Worm (Caenorhabditis elegans) whole organism, young adult: ENCODE data around the gene C09G1.4.

Experiments
- B0261.1 ChIP-seq: sonication (generic microtip); optimal IDR thresholded peaks from 2 replicates; lab custom pipeline; 2016; ENCODE audit warnings: mild to moderate bottlenecking, missing genetic modification characterization, moderate library complexity, missing compliant biosample characterization
- F10E7.11 ChIP-seq: sonication (generic microtip); optimal IDR thresholded peaks from 2 replicates; lab custom pipeline; 2017; ENCODE audit warnings: mild to moderate bottlenecking, missing genetic modification characterization, moderate library complexity, missing compliant biosample characterization
- Y79H2A.3 ChIP-seq: fragments of 200-800 bp; sonication (Bioruptor generic); conservative IDR thresholded peaks from 2 replicates; pipeline ENCODE4 v1.3.6; 2022; ENCODE audit warnings: missing genetic modification reagents, missing genetic modification characterization, missing compliant biosample characterization
- Y95B8A.8 ChIP-seq: fragments of 200-800 bp; sonication (Bioruptor generic); IDR thresholded peaks from 2 replicates; pipeline ENCODE4 v1.3.6; 2022; ENCODE audit warnings: missing genetic modification reagents, missing genetic modification characterization, missing compliant biosample characterization
- ZK185.1 ChIP-seq: sonication (generic microtip); optimal IDR thresholded peaks from 2 replicates; lab custom pipeline; 2016; ENCODE audit warnings: mild to moderate bottlenecking, missing genetic modification characterization, missing compliant biosample characterization; ENCODE audit not compliant: poor library complexity, severe bottlenecking
- atf-7 ChIP-seq: sonication (generic microtip); optimal IDR thresholded peaks from 2 replicates; lab custom pipeline; 2017; ENCODE audit warnings: mild to moderate bottlenecking, missing genetic modification characterization, missing compliant biosample characterization
- attf-5 ChIP-seq: fragments of 200-800 bp; sonication (Bioruptor generic); optimal IDR thresholded peaks from 2 replicates; lab custom pipeline; 2018; ENCODE audit warnings: mild to moderate bottlenecking, missing genetic modification characterization, missing compliant biosample characterization
- ceh-27 ChIP-seq: fragments of 200-800 bp; sonication (Bioruptor generic); optimal IDR thresholded peaks from 2 replicates; lab custom pipeline; 2018; ENCODE audit warnings: mild to moderate bottlenecking, missing genetic modification characterization, moderate library complexity, missing compliant biosample characterization
- dox-1 ChIP-seq: fragments of 200-800 bp; sonication (Bioruptor generic); IDR thresholded peaks from 2 replicates; pipeline ENCODE4 v1.3.6; 2022; ENCODE audit warnings: missing genetic modification reagents, missing genetic modification characterization, missing compliant biosample characterization
- egrh-3 ChIP-seq: fragments of 200-800 bp; sonication (Bioruptor generic); IDR thresholded peaks from 2 replicates; pipeline ENCODE4 v1.3.6; 2022; ENCODE audit warnings: missing genetic modification reagents, missing genetic modification characterization, missing compliant biosample characterization
- hrde-1 ChIP-seq: sonication (generic microtip); optimal IDR thresholded peaks from 2 replicates; lab custom pipeline; 2016; ENCODE audit warnings: missing genetic modification characterization, mild to moderate bottlenecking, missing compliant biosample characterization, moderate library complexity, missing genotype, missing genetic modification reagents, borderline replicate concordance
- hsf-1 ChIP-seq: fragments of 200-800 bp; sonication (Bioruptor generic); IDR thresholded peaks from 2 replicates; pipeline ENCODE4 v1.3.6; 2022; ENCODE audit warnings: missing genetic modification reagents, missing genetic modification characterization, missing compliant biosample characterization
- let-607 ChIP-seq, 2 experiments: fragments of 200-800 bp in 1 of 2; sonication (Bioruptor generic) in 1 of 2; sonication (generic microtip) in 1 of 2; optimal IDR thresholded peaks; 2 replicates each; lab custom pipeline; 2016 to 2018; ENCODE audit warnings: mild to moderate bottlenecking in 2 of 2, missing compliant biosample characterization in 2 of 2, missing genetic modification characterization in 2 of 2, moderate library complexity in 2 of 2, missing genotype in 1 of 2
- lin-26 ChIP-seq: fragments of 200-800 bp; sonication (Bioruptor generic); IDR thresholded peaks from 2 replicates; pipeline ENCODE4 v1.3.6; 2022; ENCODE audit warnings: missing genetic modification reagents, missing genetic modification characterization, missing compliant biosample characterization
- madf-3 ChIP-seq: fragments of 200-800 bp; sonication (Bioruptor generic); IDR thresholded peaks from 2 replicates; pipeline ENCODE4 v1.3.6; 2022; ENCODE audit warnings: missing genetic modification reagents, missing genetic modification characterization, missing compliant biosample characterization
- mcd-1 ChIP-seq: fragments of 200-800 bp; sonication (Bioruptor generic); IDR thresholded peaks from 2 replicates; pipeline ENCODE4 v1.3.6; 2022; ENCODE audit warnings: missing genetic modification reagents, missing genetic modification characterization, missing compliant biosample characterization
- mxl-1 ChIP-seq: sonication (generic microtip); optimal IDR thresholded peaks from 2 replicates; lab custom pipeline; 2016; ENCODE audit warnings: missing genetic modification characterization, missing compliant biosample characterization
- nfya-2 ChIP-seq: fragments of 200-800 bp; sonication (Bioruptor generic); IDR thresholded peaks from 2 replicates; pipeline ENCODE4 v1.3.6; 2022; ENCODE audit warnings: missing genetic modification reagents, missing genetic modification characterization, missing compliant biosample characterization
- nfyb-1 ChIP-seq: fragments of 200-800 bp; sonication (Bioruptor generic); IDR thresholded peaks from 2 replicates; pipeline ENCODE4 v1.3.6; 2022; ENCODE audit warnings: missing genetic modification reagents, missing genetic modification characterization, missing compliant biosample characterization
- nhr-27 ChIP-seq: fragments of 200-800 bp; sonication (Bioruptor generic); optimal IDR thresholded peaks from 2 replicates; lab custom pipeline; 2018; ENCODE audit warnings: mild to moderate bottlenecking, missing genetic modification characterization, moderate library complexity, missing compliant biosample characterization
- rcor-1 ChIP-seq: fragments of 200-800 bp; sonication (Bioruptor generic); IDR thresholded peaks from 2 replicates; pipeline ENCODE4 v1.3.6; 2022; ENCODE audit warnings: missing genetic modification reagents, missing genetic modification characterization, missing compliant biosample characterization
- rpc-1 ChIP-seq, 2 experiments: fragments of 150-350 bp in 1 of 2; sonication (generic microtip) in 1 of 2; optimal IDR thresholded peaks; 2 replicates each; lab custom pipeline; 2014 to 2018; ENCODE audit warnings: missing biosample characterization in 1 of 2, missing genetic modification characterization in 1 of 2, missing genetic modification reagents in 1 of 2, missing genotype in 1 of 2
- snpc-4 ChIP-seq, 5 experiments: fragments of 150-350 bp in 1 of 5; sonication (generic microtip) in 4 of 5; optimal IDR thresholded peaks; 2 replicates each; lab custom pipeline; 2014 to 2018; ENCODE audit warnings: missing genetic modification characterization in 5 of 5, missing biosample characterization in 3 of 5, antibody characterized with exemption in 2 of 5, mild to moderate bottlenecking in 2 of 5, missing compliant biosample characterization in 2 of 5, missing genotype in 2 of 5, moderate library complexity in 2 of 5, missing genetic modification reagents in 1 of 5
- sptf-2 ChIP-seq: fragments of 200-800 bp; sonication (Bioruptor generic); optimal IDR thresholded peaks from 2 replicates; lab custom pipeline; 2018; ENCODE audit warnings: mild to moderate bottlenecking, missing genetic modification characterization, missing compliant biosample characterization
- tlf-1 ChIP-seq: fragments of 200-800 bp; sonication (Bioruptor generic); optimal IDR thresholded peaks from 2 replicates; lab custom pipeline; 2018; ENCODE audit warnings: mild to moderate bottlenecking, missing genetic modification characterization, missing compliant biosample characterization
- zfh-2 ChIP-seq: fragments of 200-800 bp; sonication (Bioruptor generic); conservative IDR thresholded peaks from 2 replicates; pipeline ENCODE4 v1.3.6; 2022; ENCODE audit warnings: missing genetic modification reagents, missing genetic modification characterization, missing compliant biosample characterization
- ztf-22 ChIP-seq: fragments of 200-800 bp; sonication (Bioruptor generic); optimal IDR thresholded peaks from 2 replicates; lab custom pipeline; 2018; ENCODE audit warnings: mild to moderate bottlenecking, missing genetic modification characterization, moderate library complexity, missing compliant biosample characterization
- ztf-3 ChIP-seq: fragments of 200-800 bp; sonication (Bioruptor generic); optimal IDR thresholded peaks from 2 replicates; lab custom pipeline; 2018; ENCODE audit warnings: mild to moderate bottlenecking, missing genetic modification characterization, missing compliant biosample characterization
- ztf-6 ChIP-seq: fragments of 200-800 bp; sonication (Bioruptor generic); IDR thresholded peaks from 2 replicates; pipeline ENCODE4 v1.3.6; 2022; ENCODE audit warnings: missing genetic modification reagents, missing genetic modification characterization, missing compliant biosample characterization

C09G1.4 gene

ce11 chrX:16002794-16003193 lies 3.6 kb downstream of the C09G1.4 start (continued):
- TF ChIP-seq B0261.1 (tag; lab: Kevin White, UChicago) (peak; percentile 25), lin-26 (GFP tag; lab: Robert Waterston, UW) (peak; percentile 28; the same call in 1 of the 2 replicates), hsf-1 (GFP tag; lab: Robert Waterston, UW) (peak; percentile 28; the same call in 1 of the 2 replicates), madf-3 (peak; percentile 65; the same call in 1 of the 2 replicates)

DNA sequence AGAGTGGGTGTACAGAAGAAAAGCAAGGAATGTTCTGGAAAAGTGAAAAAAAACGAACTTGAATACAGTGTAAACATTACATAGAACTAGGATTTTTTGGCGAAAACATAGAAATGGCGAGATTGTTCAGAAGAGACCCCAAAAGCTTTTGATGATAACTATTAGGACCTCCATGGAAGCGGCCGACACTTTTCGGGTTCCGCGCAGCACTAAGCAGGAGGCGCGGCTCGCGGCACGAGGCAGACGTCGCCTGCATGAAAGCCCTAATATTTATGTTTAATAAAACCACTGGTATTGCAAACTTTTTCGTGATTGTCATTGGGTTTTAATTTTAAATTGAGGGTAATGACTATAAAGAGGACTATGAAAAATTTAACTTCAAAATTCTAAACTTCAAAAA lies 8.5 kb downstream of the C09G1.4 start:
- TF ChIP-seq B0261.1 (tag; lab: Kevin White, UChicago) (no peak), snpc-4 (GFP tag; optimal IDR thresholded peaks at IDR 0.05; lab: Kevin White, UChicago) (no peak), snpc-4 (tag; optimal IDR thresholded peaks at IDR 0.05; lab: Kevin White, UChicago) (peak in 3 of 4 experiments; percentile 16 to 74 (median 72)), zfh-2 (GFP tag; lab: Robert Waterston, UW) (0 out of 2 replicates have a peak, but pooled peaks have one; percentile 39)

ce11 chrX:15997153-15997552 lies 9.3 kb downstream of the C09G1.4 start:
- TF ChIP-seq lin-26 (GFP tag; lab: Robert Waterston, UW) (0 out of 2 replicates have a peak, but pooled peaks have one; percentile 50), mcd-1 (GFP tag; lab: Robert Waterston, UW) (no peak), rpc-1 (optimal IDR thresholded peaks at IDR 0.05; lab: Kevin White, UChicago) (no peak), rpc-1 (tag; optimal IDR thresholded peaks at IDR 0.05; lab: Kevin White, UChicago) (peak; percentile 34)

DNA sequence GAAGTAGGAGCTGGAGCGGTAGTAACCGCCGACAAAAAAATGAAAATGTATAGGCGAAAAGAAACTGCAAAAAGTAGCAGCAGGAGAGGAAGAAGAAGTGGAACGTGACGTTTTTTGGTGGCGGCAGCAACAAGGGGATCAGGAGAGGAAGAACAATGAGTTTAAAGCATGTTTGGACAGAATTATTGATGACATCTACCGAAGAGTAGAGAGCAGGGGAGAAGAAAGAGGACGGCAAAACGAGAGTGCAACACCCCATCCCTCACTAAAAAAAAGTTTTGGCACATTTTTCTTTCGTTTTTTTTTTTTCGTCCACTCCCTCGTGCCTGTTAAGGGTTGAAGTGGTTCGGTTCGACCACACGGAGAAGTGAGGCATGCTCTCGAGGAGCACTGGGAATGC lies 12.5 kb downstream of the C09G1.4 start:
- TF ChIP-seq hrde-1 (no peak), ztf-3 (GFP tag; lab: Kevin White, UChicago) (no peak), mxl-1 (tag; lab: Kevin White, UChicago) (no peak), ZK185.1 (tag; lab: Kevin White, UChicago) (no peak), Y95B8A.8 (GFP tag; lab: Robert Waterston, UW) (no peak), atf-7 (tag; lab: Kevin White, UChicago) (no peak), Y79H2A.3 (GFP tag; lab: Robert Waterston, UW) (no peak), dox-1 (GFP tag; lab: Robert Waterston, UW) (no peak), F10E7.11 (no peak)
- TF ChIP-seq, all 124 proteins: peak for 0

- TF ChIP-seq zfh-2 (GFP tag; lab: Robert Waterston, UW) (peak; percentile 74), egrh-3 (GFP tag; lab: Robert Waterston, UW) (peak; percentile 21; the same call in 1 of the 2 replicates), atf-7 (tag; lab: Kevin White, UChicago) (no peak)
Observed at ce11 chrX:15992806-15993205, 13.6 kb downstream of the C09G1.4 start.

- TF ChIP-seq ztf-22 (GFP tag; lab: Kevin White, UChicago) (no peak), ztf-6 (GFP tag; lab: Robert Waterston, UW) (no peak), attf-5 (GFP tag; lab: Kevin White, UChicago) (no peak), tlf-1 (GFP tag; lab: Kevin White, UChicago) (no peak), sptf-2 (no peak), nfya-2 (no peak), nfyb-1 (GFP tag; lab: Robert Waterston, UW) (no peak), ceh-27 (GFP tag; lab: Kevin White, UChicago) (no peak), nhr-27 (tag; lab: Kevin White, UChicago) (no peak), rcor-1 (GFP tag; lab: Robert Waterston, UW) (no peak), let-607 (tag; optimal IDR thresholded peaks at IDR 0.05; lab: Kevin White, UChicago) (no peak)
- TF ChIP-seq, all 124 proteins: peak for 0
Observed at ce11 chrX:15988577-15988976, 17.9 kb downstream of the C09G1.4 start.
